Worm (Caenorhabditis elegans) whole organism, young adult: ENCODE data around the gene C25H3.16.

Experiments
- bed-1 ChIP-seq: fragments of 200-800 bp; sonication (Bioruptor generic); IDR thresholded peaks from 2 replicates; pipeline ENCODE4 v1.3.6; 2022; ENCODE audit warnings: missing genetic modification reagents, missing genetic modification characterization, missing compliant biosample characterization
- him-1 ChIP-seq: sonication (generic microtip); optimal IDR thresholded peaks from 2 replicates; lab custom pipeline; 2016; ENCODE audit warnings: missing genotype, missing genetic modification reagents, missing genetic modification characterization, missing compliant biosample characterization
- let-607 ChIP-seq, 2 experiments: fragments of 200-800 bp in 1 of 2; sonication (Bioruptor generic) in 1 of 2; sonication (generic microtip) in 1 of 2; optimal IDR thresholded peaks; 2 replicates each; lab custom pipeline; 2016 to 2018; ENCODE audit warnings: mild to moderate bottlenecking in 2 of 2, missing compliant biosample characterization in 2 of 2, missing genetic modification characterization in 2 of 2, moderate library complexity in 2 of 2, missing genotype in 1 of 2
- pbrm-1 ChIP-seq: fragments of 200-800 bp; sonication (Bioruptor generic); IDR thresholded peaks from 2 replicates; pipeline ENCODE4 v1.3.6; 2022; ENCODE audit warnings: missing genetic modification reagents, missing genetic modification characterization, missing compliant biosample characterization
- pha-4 ChIP-seq: fragments of 150-350 bp; sonication (generic microtip); optimal IDR thresholded peaks from 2 replicates; lab custom pipeline; 2014; ENCODE audit warnings: missing biosample characterization, missing genetic modification reagents, missing genetic modification characterization
- snpc-4 ChIP-seq, 5 experiments: fragments of 150-350 bp in 1 of 5; sonication (generic microtip) in 4 of 5; optimal IDR thresholded peaks; 2 replicates each; lab custom pipeline; 2014 to 2018; ENCODE audit warnings: missing genetic modification characterization in 5 of 5, missing biosample characterization in 3 of 5, antibody characterized with exemption in 2 of 5, mild to moderate bottlenecking in 2 of 5, missing compliant biosample characterization in 2 of 5, missing genotype in 2 of 5, moderate library complexity in 2 of 5, missing genetic modification reagents in 1 of 5
- unc-130 ChIP-seq: sonication (generic microtip); optimal IDR thresholded peaks from 2 replicates; lab custom pipeline; 2016; ENCODE audit warnings: missing genetic modification reagents, missing genetic modification characterization, missing compliant biosample characterization
- unc-62 ChIP-seq: fragments of 150-350 bp; optimal IDR thresholded peaks from 2 replicates; lab custom pipeline; 2014; ENCODE audit warnings: missing biosample characterization, missing genetic modification reagents, missing genetic modification characterization

DNA sequence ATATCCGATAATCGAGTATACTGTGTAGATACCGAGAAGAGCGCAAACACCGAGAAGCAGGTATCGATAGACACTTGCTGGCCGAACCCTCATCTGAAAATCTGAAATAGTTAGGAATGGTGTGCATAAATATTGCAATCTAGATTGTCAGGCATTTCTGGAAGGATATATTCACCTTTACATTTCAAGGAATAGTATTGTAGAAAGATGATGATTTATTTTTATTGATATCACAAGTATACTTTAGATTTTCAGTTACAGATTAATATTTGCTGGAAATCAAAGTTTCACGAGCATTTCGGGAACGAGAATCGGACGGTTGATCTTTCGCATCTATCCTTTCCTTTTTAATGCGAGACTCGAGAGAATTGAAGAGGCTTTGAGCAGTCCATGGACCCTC is 6.4 kb upstream of the C25H3.16 start, which contains the start of gene fut-3:
- no peak for TF ChIP-seq bed-1
- no peak for TF ChIP-seq pbrm-1 (GFP tag; lab: Robert Waterston, UW)
- no peak for TF ChIP-seq him-1 (tag; lab: Kevin White, UChicago)
- no peak for TF ChIP-seq snpc-4 (GFP tag; optimal IDR thresholded peaks at IDR 0.05; lab: Kevin White, UChicago)
- TF ChIP-seq snpc-4 (tag; optimal IDR thresholded peaks at IDR 0.05; lab: Kevin White, UChicago): no peak
- no peak for TF ChIP-seq pha-4 (tag; lab: Kevin White, UChicago)
- TF ChIP-seq unc-130 (GFP tag; lab: Kevin White, UChicago): no peak
- no peak for TF ChIP-seq unc-62
- no peak for TF ChIP-seq let-607 (tag; optimal IDR thresholded peaks at IDR 0.05; lab: Kevin White, UChicago)
